Worm (Caenorhabditis elegans) whole organism, L1 larva: ENCODE measurements around the gene scl-12.

Experiments used
- C04F5.9 ChIP-seq: sonication (generic microtip); optimal IDR thresholded peaks from 2 replicates; lab custom pipeline; 2016; ENCODE audit warnings: missing genetic modification characterization, missing compliant biosample characterization
- C34B4.2 ChIP-seq: sonication (generic microtip); optimal IDR thresholded peaks from 2 replicates; lab custom pipeline; 2017; ENCODE audit warnings: mild to moderate bottlenecking, missing genetic modification characterization, missing compliant biosample characterization
- Y116A8C.19 ChIP-seq: sonication (generic microtip); optimal IDR thresholded peaks from 2 replicates; lab custom pipeline; 2016; ENCODE audit warnings: missing compliant biosample characterization, missing genetic modification characterization, borderline replicate concordance
- alr-1 ChIP-seq: fragments of 200-800 bp; sonication (Bioruptor generic); optimal IDR thresholded peaks from 2 replicates; lab custom pipeline; 2018; ENCODE audit warnings: borderline replicate concordance, mild to moderate bottlenecking, missing genetic modification characterization, missing compliant biosample characterization
- ceh-8 ChIP-seq: fragments of 200-800 bp; sonication (Bioruptor generic); optimal IDR thresholded peaks from 2 replicates; lab custom pipeline; 2018; ENCODE audit warnings: mild to moderate bottlenecking, missing genetic modification characterization, moderate library complexity, missing compliant biosample characterization
- ceh-88 ChIP-seq: fragments of 200-800 bp; sonication (Bioruptor generic); IDR thresholded peaks from 2 replicates; pipeline ENCODE4 v1.3.6; 2022; ENCODE audit warnings: missing genetic modification characterization, missing compliant biosample characterization
- ceh-90 ChIP-seq: sonication (generic microtip); optimal IDR thresholded peaks from 2 replicates; lab custom pipeline; 2016; ENCODE audit warnings: missing genetic modification characterization, missing compliant biosample characterization
- ces-1 ChIP-seq: fragments of 150-350 bp; optimal IDR thresholded peaks from 2 replicates; lab custom pipeline; 2014; ENCODE audit warnings: missing biosample characterization, missing genetic modification reagents, missing genetic modification characterization
- dsc-1 ChIP-seq: sonication (generic microtip); optimal IDR thresholded peaks from 2 replicates; lab custom pipeline; 2016; ENCODE audit warnings: mild to moderate bottlenecking, missing genetic modification characterization, missing compliant biosample characterization
- efl-1 ChIP-seq, 4 experiments: fragments of 150-350 bp; optimal IDR thresholded peaks in 3 of 4; peaks in 1 of 4; 1 replicate in 1 of 4; 2 replicates in 3 of 4; lab custom pipeline; 2014; ENCODE audit warnings: missing biosample characterization in 2 of 4, missing genetic modification characterization in 2 of 4, missing genetic modification reagents in 2 of 4
- efl-3 ChIP-seq: fragments of 200-800 bp; sonication (Bioruptor generic); optimal IDR thresholded peaks from 2 replicates; lab custom pipeline; 2018; ENCODE audit warnings: mild to moderate bottlenecking, missing genetic modification characterization, missing compliant biosample characterization
- elt-2 ChIP-seq: sonication (generic microtip); optimal IDR thresholded peaks from 2 replicates; lab custom pipeline; 2016; ENCODE audit warnings: missing genetic modification characterization, mild to moderate bottlenecking, inconsistent platforms, missing compliant biosample characterization, missing genetic modification reagents
- elt-3 ChIP-seq, 6 experiments: fragments of 150-350 bp in 1 of 6; sonication (generic microtip); optimal IDR thresholded peaks; 2 replicates each; lab custom pipeline; 2017 to 2018; ENCODE audit warnings: missing biosample characterization in 6 of 6, missing genetic modification characterization in 6 of 6, inconsistent platforms in 1 of 6
- ets-5 ChIP-seq: fragments of 200-800 bp; sonication (Bioruptor generic); IDR thresholded peaks from 2 replicates; pipeline ENCODE4 v1.3.6; 2022; ENCODE audit warnings: missing genetic modification characterization, missing compliant biosample characterization
- fkh-10 ChIP-seq: sonication (generic microtip); optimal IDR thresholded peaks from 2 replicates; lab custom pipeline; 2017; ENCODE audit warnings: missing biosample characterization, missing genetic modification reagents, missing genetic modification characterization
- fkh-4 ChIP-seq: sonication (generic microtip); optimal IDR thresholded peaks from 2 replicates; lab custom pipeline; 2016; ENCODE audit warnings: missing compliant biosample characterization, missing genetic modification characterization, borderline replicate concordance
- fkh-8 ChIP-seq: sonication (generic microtip); optimal IDR thresholded peaks from 2 replicates; lab custom pipeline; 2016; ENCODE audit warnings: mild to moderate bottlenecking, missing genetic modification characterization, missing compliant biosample characterization
- fos-1 ChIP-seq: fragments of 150-350 bp; optimal IDR thresholded peaks from 2 replicates; lab custom pipeline; 2014; ENCODE audit warnings: missing biosample characterization, missing genetic modification characterization
- isw-1 ChIP-seq: fragments of 200-800 bp; sonication (Bioruptor generic); IDR thresholded peaks from 2 replicates; pipeline ENCODE4 v1.3.6; 2022; ENCODE audit warnings: missing genetic modification characterization, missing compliant biosample characterization
- jun-1 ChIP-seq: fragments of 150-350 bp; optimal IDR thresholded peaks from 2 replicates; lab custom pipeline; 2014; ENCODE audit warnings: missing biosample characterization, missing genetic modification reagents, missing genetic modification characterization
- lin-14 ChIP-seq: fragments of 200-800 bp; sonication (Bioruptor generic); optimal IDR thresholded peaks from 2 replicates; lab custom pipeline; 2018; ENCODE audit warnings: mild to moderate bottlenecking, missing genetic modification characterization, moderate library complexity, missing compliant biosample characterization
- lin-15B ChIP-seq: fragments of 150-350 bp; sonication (generic microtip); optimal IDR thresholded peaks from 3 replicates; lab custom pipeline; 2014; ENCODE audit warnings: missing biosample characterization, missing genetic modification characterization
- lsy-2 ChIP-seq, 2 experiments: fragments of 150-350 bp; optimal IDR thresholded peaks; 2 replicates each; lab custom pipeline; 2014; ENCODE audit warnings: missing biosample characterization in 2 of 2, missing genetic modification characterization in 2 of 2
- mab-9 ChIP-seq: fragments of 200-800 bp; sonication (Bioruptor generic); IDR thresholded peaks from 2 replicates; pipeline ENCODE4 v1.3.6; 2022; ENCODE audit warnings: missing genetic modification reagents, missing genetic modification characterization, missing compliant biosample characterization
- mef-2 ChIP-seq: fragments of 150-350 bp; optimal IDR thresholded peaks from 2 replicates; lab custom pipeline; 2014; ENCODE audit warnings: missing biosample characterization, missing genetic modification characterization
- nhr-11 ChIP-seq: fragments of 150-350 bp; optimal IDR thresholded peaks from 2 replicates; lab custom pipeline; 2014; ENCODE audit warnings: missing biosample characterization, missing genetic modification characterization
- nhr-12 ChIP-seq: sonication (generic microtip); optimal IDR thresholded peaks from 2 replicates; lab custom pipeline; 2017; ENCODE audit warnings: missing biosample characterization, missing genetic modification characterization
- nhr-19 ChIP-seq: fragments of 200-800 bp; sonication (Bioruptor generic); conservative IDR thresholded peaks from 2 replicates; pipeline ENCODE4 v1.3.6; 2022; ENCODE audit warnings: missing genetic modification characterization, missing compliant biosample characterization
- nhr-237 ChIP-seq: fragments of 150-350 bp; optimal IDR thresholded peaks from 2 replicates; lab custom pipeline; 2014; ENCODE audit warnings: missing biosample characterization, missing genetic modification characterization
- nhr-47 ChIP-seq: sonication (generic microtip); optimal IDR thresholded peaks from 2 replicates; lab custom pipeline; 2016; ENCODE audit warnings: mild to moderate bottlenecking, missing genetic modification characterization, moderate library complexity, missing compliant biosample characterization
- nhr-71 ChIP-seq: sonication (generic microtip); optimal IDR thresholded peaks from 2 replicates; lab custom pipeline; 2016; ENCODE audit warnings: mild to moderate bottlenecking, missing genetic modification characterization, moderate library complexity, missing compliant biosample characterization
- nhr-77 ChIP-seq: fragments of 150-350 bp; optimal IDR thresholded peaks from 2 replicates; lab custom pipeline; 2014; ENCODE audit warnings: missing biosample characterization, missing genetic modification characterization
- nhr-85 ChIP-seq: sonication (generic microtip); peaks from one replicate; lab custom pipeline; 2016; ENCODE audit warnings: missing genetic modification characterization, inconsistent platforms, missing compliant biosample characterization
- pag-3 ChIP-seq: sonication (generic microtip); optimal IDR thresholded peaks from 2 replicates; lab custom pipeline; 2017; ENCODE audit warnings: missing genetic modification characterization, mild to moderate bottlenecking, missing compliant biosample characterization, antibody characterized with exemption, borderline replicate concordance; ENCODE audit not compliant: insufficient read depth
- pax-3 ChIP-seq: fragments of 200-800 bp; sonication (Bioruptor generic); optimal IDR thresholded peaks from 2 replicates; lab custom pipeline; 2018; ENCODE audit warnings: mild to moderate bottlenecking, missing genetic modification characterization, moderate library complexity, missing compliant biosample characterization
- pqm-1 ChIP-seq: sonication (generic microtip); optimal IDR thresholded peaks from 3 replicates; lab custom pipeline; 2017; ENCODE audit warnings: missing biosample characterization, missing genetic modification characterization
- skn-1 ChIP-seq: fragments of 150-350 bp; optimal IDR thresholded peaks from 2 replicates; lab custom pipeline; 2014; ENCODE audit warnings: missing biosample characterization, missing genetic modification characterization
- sox-4 ChIP-seq: sonication (generic microtip); optimal IDR thresholded peaks from 2 replicates; lab custom pipeline; 2016; ENCODE audit warnings: missing genetic modification characterization, missing compliant biosample characterization
- sptf-1 ChIP-seq: fragments of 150-350 bp; optimal IDR thresholded peaks from 2 replicates; lab custom pipeline; 2014; ENCODE audit warnings: missing biosample characterization, missing genetic modification characterization
- tbx-2 ChIP-seq: sonication (generic microtip); optimal IDR thresholded peaks from 2 replicates; lab custom pipeline; 2016; ENCODE audit warnings: missing genetic modification characterization, missing compliant biosample characterization
- unc-30 ChIP-seq: sonication (generic microtip); optimal IDR thresholded peaks from 2 replicates; lab custom pipeline; 2017; ENCODE audit warnings: missing biosample characterization, missing genetic modification characterization
- unc-62 ChIP-seq: fragments of 150-350 bp; optimal IDR thresholded peaks from 2 replicates; lab custom pipeline; 2014; ENCODE audit warnings: missing biosample characterization, missing genetic modification reagents, missing genetic modification characterization
- unc-98 ChIP-seq: fragments of 200-800 bp; sonication (Bioruptor generic); IDR thresholded peaks from 2 replicates; pipeline ENCODE4 v1.3.6; 2022; ENCODE audit warnings: missing genetic modification characterization, missing compliant biosample characterization
- zag-1 ChIP-seq: fragments of 150-350 bp; optimal IDR thresholded peaks from 2 replicates; lab custom pipeline; 2014; ENCODE audit warnings: missing biosample characterization, missing genetic modification characterization

The scl-12 gene

ce11 chrV:3843926-3844325 is 31.5 kb downstream of the scl-12 start, which contains the start of gene ugt-32:
TSS of gene ugt-32 (minus strand) at chrV:3844007.
- TF ChIP-seq C04F5.9 (tag; lab: Kevin White, UChicago) = no peak
- TF ChIP-seq elt-3 (tag; optimal IDR thresholded peaks at IDR 0.05; lab: Kevin White, UChicago) = peak in 1 of 6 experiments; percentile 0
- no peak for TF ChIP-seq fos-1 (tag; lab: Kevin White, UChicago)
- TF ChIP-seq fkh-4 = no peak
- TF ChIP-seq efl-3 (GFP tag; lab: Kevin White, UChicago) = no peak
- TF ChIP-seq elt-2 (tag; lab: Kevin White, UChicago) = peak; percentile 10
- TF ChIP-seq nhr-12 = no peak
- TF ChIP-seq C34B4.2 = no peak
- TF ChIP-seq tbx-2 (tag; lab: Kevin White, UChicago) = no peak
- no peak for TF ChIP-seq unc-30 (tag; lab: Kevin White, UChicago)
- no peak for TF ChIP-seq efl-1 (optimal IDR thresholded peaks at IDR 0.05; lab: Kevin White, UChicago)
- TF ChIP-seq efl-1 (GFP tag; optimal IDR thresholded peaks at IDR 0.05 in 1 of 2; lab: Kevin White, UChicago) = peak in 1 of 2 experiments; percentile 37
- no peak for TF ChIP-seq alr-1 (tag; lab: Kevin White, UChicago)
- no peak for TF ChIP-seq nhr-77
- TF ChIP-seq fkh-10 = no peak
- no peak for TF ChIP-seq skn-1 (tag; lab: Kevin White, UChicago)
- TF ChIP-seq ces-1 = no peak

ce11 chrV:3847268-3847667 is 34.9 kb downstream of the scl-12 start, which contains the start of gene nhr-185:
TSS of gene nhr-185 (minus strand) at chrV:3847368.
- TF ChIP-seq Y116A8C.19 (tag; lab: Kevin White, UChicago) (no peak), nhr-11 (no peak), sptf-1 (tag; lab: Kevin White, UChicago) (no peak)
- TF ChIP-seq, all 84 proteins: peak for 0

ce11 chrV:3851760-3852159 is 39.4 kb downstream of the scl-12 start:
- no peak for TF ChIP-seq isw-1 (GFP tag; lab: Robert Waterston, UW)
- peak; percentile 76 for TF ChIP-seq elt-2 (tag; lab: Kevin White, UChicago)

DNA sequence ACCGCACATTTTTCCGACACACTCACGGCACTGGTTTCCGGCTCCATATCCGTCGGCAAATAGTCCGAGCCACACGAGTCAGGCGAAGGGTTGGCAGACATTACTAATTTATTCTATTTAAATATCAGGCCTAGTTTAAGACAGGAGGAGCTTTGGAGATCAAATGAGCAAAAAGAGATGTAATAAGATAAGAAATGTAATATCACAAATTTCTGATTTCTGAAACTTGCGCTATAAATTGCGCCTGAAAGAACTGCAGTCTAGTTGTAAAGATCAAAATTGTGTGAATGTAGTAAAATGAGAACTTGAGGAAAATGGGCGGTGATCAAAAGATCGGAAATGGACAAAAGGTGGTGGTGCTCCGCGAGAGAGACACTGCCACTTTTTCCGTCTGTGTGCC is 42.5 kb downstream of the scl-12 start, which contains the start of gene nhr-186:
nhr-186 (minus strand) TSS at position 101 of the 400 bp plus-strand sequence.
- no peak for TF ChIP-seq nhr-237 (tag; lab: Kevin White, UChicago)
- TF ChIP-seq efl-1 (optimal IDR thresholded peaks at IDR 0.05; lab: Kevin White, UChicago) = no peak
- peak in 1 of 2 experiments; percentile 76 for TF ChIP-seq efl-1 (GFP tag; optimal IDR thresholded peaks at IDR 0.05 in 1 of 2; lab: Kevin White, UChicago)
- TF ChIP-seq fkh-10 = peak; percentile 6

- TF ChIP-seq lin-15B (tag; lab: Kevin White, UChicago) (no peak), pag-3 (tag; lab: Kevin White, UChicago) (no peak), nhr-19 (peak; percentile 18; the same call in 1 of the 2 replicates), jun-1 (tag; lab: Kevin White, UChicago) (no peak), nhr-47 (tag; lab: Kevin White, UChicago) (peak; percentile 76), fkh-10 (no peak), sox-4 (tag; lab: Kevin White, UChicago) (peak; percentile 45), pqm-1 (no peak), nhr-71 (peak; percentile 78), ceh-88 (GFP tag; lab: Robert Waterston, UW) (no peak), ceh-8 (GFP tag; lab: Kevin White, UChicago) (peak; percentile 51), lin-14 (peak; percentile 31), ceh-90 (tag; lab: Kevin White, UChicago) (no peak), pax-3 (tag; lab: Kevin White, UChicago) (peak; percentile 17), lsy-2 (tag; optimal IDR thresholded peaks at IDR 0.05; lab: Kevin White, UChicago) (peak in 1 of 2 experiments; percentile 37), nhr-85 (tag; lab: Kevin White, UChicago) (no peak), fkh-8 (peak; percentile 97), zag-1 (tag; lab: Kevin White, UChicago) (no peak), mab-9 (no peak), elt-3 (tag; optimal IDR thresholded peaks at IDR 0.05; lab: Kevin White, UChicago) (no peak), mef-2 (tag; lab: Kevin White, UChicago) (no peak), unc-62 (GFP tag; lab: Kevin White, UChicago) (no peak), dsc-1 (peak; percentile 93), nhr-11 (peak; percentile 39), efl-3 (GFP tag; lab: Kevin White, UChicago) (no peak), ets-5 (GFP tag; lab: Robert Waterston, UW) (no peak), unc-98 (GFP tag; lab: Robert Waterston, UW) (no peak)
These were observed 43.5 kb downstream of the scl-12 start for ce11 chrV:3855916-3856315.
